Fruit fly (Drosophila melanogaster): ENCODE results near the gene Tat.

Gene Tat

DNA sequence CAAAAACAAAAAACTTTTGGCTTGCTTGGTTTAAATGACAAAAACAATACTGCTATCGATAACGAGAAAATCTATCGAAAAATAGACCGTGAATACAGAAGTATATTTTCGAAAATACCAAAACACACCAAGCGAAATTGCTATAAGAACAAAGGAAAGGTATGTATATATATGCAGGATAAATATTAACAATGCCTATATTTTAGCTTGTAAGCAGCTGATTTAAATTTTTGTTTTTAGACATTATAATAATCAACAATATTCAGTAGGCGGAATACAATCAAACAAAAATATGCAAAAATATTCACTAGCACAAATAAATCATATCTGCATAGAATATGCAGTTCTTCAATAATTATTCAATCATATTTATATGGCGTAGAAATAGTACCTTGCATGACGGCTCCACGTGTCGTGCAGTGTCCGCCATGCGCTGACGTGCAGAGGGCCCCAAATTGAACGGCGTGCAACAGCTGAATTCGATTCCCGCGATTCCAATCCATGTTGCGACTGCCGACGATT, 23.1 kb upstream of the Tat start, which contains the start of the genes Fbxl4 and Dus2 (continued):
- TF ChIP-seq CG42726 (GFP tag; IDR thresholded peaks at IDR 0.05; ENCODE audit: partially characterized antibody) (no peak), CG6765 (GFP tag; optimal IDR thresholded peaks at IDR 0.05) (peak; percentile 85), nom (GFP tag; optimal IDR thresholded peaks at IDR 0.05) (peak; percentile 66), CG18619 (GFP tag; optimal IDR thresholded peaks at IDR 0.05) (peak; percentile 90), CG14965 (GFP tag; optimal IDR thresholded peaks at IDR 0.05; ENCODE audit: borderline replicate concordance) (peak; percentile 23), pros (GFP tag; optimal IDR thresholded peaks at IDR 0.05) (no peak), CG3407 (GFP tag; optimal IDR thresholded peaks at IDR 0.05) (peak; percentile 74), CG8944 (GFP tag; optimal IDR thresholded peaks at IDR 0.05) (peak; percentile 93), sima (GFP tag; optimal IDR thresholded peaks at IDR 0.05) (peak; percentile 73), NC2β (GFP tag; optimal IDR thresholded peaks at IDR 0.05) (peak; percentile 92), zen (tag; optimal IDR thresholded peaks at IDR 0.05) (peak; percentile 92), Antp (GFP tag; optimal IDR thresholded peaks at IDR 0.05) (peak; percentile 93), ato (GFP tag; IDR thresholded peaks at IDR 0.05; ENCODE audit: partially characterized antibody) (no peak; the same call in 1 of the 2 replicates), emc (GFP tag; optimal IDR thresholded peaks at IDR 0.05) (peak; percentile 61), CG10267 (tag; optimal IDR thresholded peaks at IDR 0.05) (peak; percentile 85), CG11696 (GFP tag; IDR thresholded peaks at IDR 0.05) (peak; percentile 74), CG11695 (GFP tag; IDR thresholded peaks at IDR 0.05) (peak; percentile 83), fu2 (GFP tag; optimal IDR thresholded peaks at IDR 0.05) (peak; percentile 88), CG15601 (tag; optimal IDR thresholded peaks at IDR 0.05) (peak; percentile 90), BEAF-32 (GFP tag; optimal IDR thresholded peaks at IDR 0.05) (peak; percentile 64), Lim3 (GFP tag; IDR thresholded peaks at IDR 0.05) (peak; percentile 61; the same call in 1 of the 2 replicates), oc (tag; optimal IDR thresholded peaks at IDR 0.05) (peak; percentile 63), CG14860 (GFP tag; IDR thresholded peaks at IDR 0.05; ENCODE audit: partially characterized antibody) (peak; percentile 62; the same call in 2 of the 3 replicates), lola (GFP tag; optimal IDR thresholded peaks at IDR 0.05) (peak in 1 of 3 experiments; percentile 95), ase (GFP tag; IDR thresholded peaks at IDR 0.05) (peak; percentile 91), Xrp1 (GFP tag; IDR thresholded peaks at IDR 0.05) (peak; percentile 95), tx (GFP tag; optimal IDR thresholded peaks at IDR 0.05) (peak; percentile 92), usp (GFP tag; optimal IDR thresholded peaks at IDR 0.05) (no peak), CG10147 (GFP tag; optimal IDR thresholded peaks at IDR 0.05) (peak; percentile 91), Ptx1 (GFP tag; IDR thresholded peaks at IDR 0.05) (peak; percentile 94), Atf-2 (GFP tag; optimal IDR thresholded peaks at IDR 0.05) (peak; percentile 88), CG31441 (GFP tag; IDR thresholded peaks at IDR 0.05) (peak; percentile 87), CG14050 (GFP tag; IDR thresholded peaks at IDR 0.05) (peak; percentile 82), sug (tag; optimal IDR thresholded peaks at IDR 0.05) (peak; percentile 90), cwo (GFP tag; optimal IDR thresholded peaks at IDR 0.05) (peak; percentile 79), rib (GFP tag; IDR thresholded peaks at IDR 0.05) (0 out of 2 replicates have a peak, but pooled peaks have one; percentile 60), bcd (GFP tag; optimal IDR thresholded peaks at IDR 0.05) (peak; percentile 93), CG12299 (tag; optimal IDR thresholded peaks at IDR 0.05) (peak; percentile 76), psq (GFP tag; optimal IDR thresholded peaks at IDR 0.05) (peak; percentile 74), Opbp (GFP tag; IDR thresholded peaks at IDR 0.05; ENCODE audit: partially characterized antibody) (peak; percentile 44; the same call in 1 of the 3 replicates), Lhr (GFP tag; optimal IDR thresholded peaks at IDR 0.05) (peak; percentile 76), CG12942 (GFP tag; optimal IDR thresholded peaks at IDR 0.05) (peak; percentile 91), pb (GFP tag; optimal IDR thresholded peaks at IDR 0.05) (peak; percentile 73), Doc3 (GFP tag; IDR thresholded peaks at IDR 0.05; ENCODE audit: partially characterized antibody) (0 out of 3 replicates have a peak, but pooled peaks have one; percentile 25), sr (GFP tag; IDR thresholded peaks at IDR 0.05) (peak; percentile 72; the same call in 2 of the 3 replicates), CG8388 (GFP tag; optimal IDR thresholded peaks at IDR 0.05) (peak; percentile 85), inv (GFP tag; IDR thresholded peaks at IDR 0.05; ENCODE audit: partially characterized antibody) (peak; percentile 26; the same call in 1 of the 2 replicates), CG17802 (tag; optimal IDR thresholded peaks at IDR 0.05) (peak; percentile 77), Sin3A (optimal IDR thresholded peaks at IDR 0.05) (peak; percentile 35)

All from whole organism, embryonic.